Worm (Caenorhabditis elegans) whole organism, midembryonic: ENCODE results near the gene clec-36.

Source experiments
- T22C8.4 ChIP-seq: fragments of 200-800 bp; sonication (Bioruptor generic); IDR thresholded peaks from 2 replicates; pipeline ENCODE4 v1.3.6; 2022; ENCODE audit warnings: missing genetic modification characterization, missing compliant biosample characterization
- cog-1 ChIP-seq: sonication (generic microtip); optimal IDR thresholded peaks from 2 replicates; lab custom pipeline; 2016; ENCODE audit warnings: missing genetic modification characterization, missing compliant biosample characterization
- flt-1 ChIP-seq: fragments of 200-800 bp; sonication (Bioruptor generic); IDR thresholded peaks from 2 replicates; pipeline ENCODE4 v1.3.6; 2022; ENCODE audit warnings: missing genetic modification characterization, missing compliant biosample characterization
- klf-2 ChIP-seq: fragments of 200-800 bp; sonication (Bioruptor generic); conservative IDR thresholded peaks from 2 replicates; pipeline ENCODE4 v1.3.6; 2022; ENCODE audit warnings: missing genetic modification reagents, missing genetic modification characterization, missing compliant biosample characterization
- med-1 ChIP-seq: sonication (generic microtip); optimal IDR thresholded peaks from 2 replicates; lab custom pipeline; 2017; ENCODE audit warnings: missing genetic modification characterization, mild to moderate bottlenecking, missing compliant biosample characterization, antibody characterized with exemption, missing genetic modification reagents; ENCODE audit not compliant: insufficient read depth
- ref-1 ChIP-seq: fragments of 200-800 bp; sonication (Bioruptor generic); conservative IDR thresholded peaks from 2 replicates; pipeline ENCODE4 v1.3.6; 2022; ENCODE audit warnings: missing genetic modification reagents, missing genetic modification characterization, missing compliant biosample characterization
- tab-1 ChIP-seq: fragments of 200-800 bp; sonication (Bioruptor generic); IDR thresholded peaks from 2 replicates; pipeline ENCODE4 v1.3.6; 2022; ENCODE audit warnings: missing genetic modification characterization, missing compliant biosample characterization
- ztf-23 ChIP-seq: fragments of 200-800 bp; sonication (Bioruptor generic); IDR thresholded peaks from 2 replicates; pipeline ENCODE4 v1.3.6; 2022; ENCODE audit warnings: missing genetic modification reagents, missing genetic modification characterization, missing compliant biosample characterization
- ztf-29 ChIP-seq: fragments of 200-800 bp; sonication (Bioruptor generic); IDR thresholded peaks from 2 replicates; pipeline ENCODE4 v1.3.6; 2022; ENCODE audit warnings: missing genetic modification reagents, missing genetic modification characterization, missing compliant biosample characterization

clec-36 gene

ce11 chrV:16804795-16805194, 43.6 kb downstream of the clec-36 start:
- TF ChIP-seq flt-1: no peak
- no peak for TF ChIP-seq tab-1 (GFP tag; lab: Robert Waterston, UW)
- no peak for TF ChIP-seq ztf-29 (GFP tag; lab: Robert Waterston, UW)
- no peak for TF ChIP-seq T22C8.4 (GFP tag; lab: Robert Waterston, UW)
- no peak for TF ChIP-seq ref-1 (GFP tag; lab: Robert Waterston, UW)
- TF ChIP-seq med-1: no peak
- TF ChIP-seq ztf-23 (GFP tag; lab: Robert Waterston, UW): no peak
- no peak for TF ChIP-seq klf-2 (GFP tag; lab: Robert Waterston, UW)
- no peak for TF ChIP-seq cog-1 (tag; lab: Kevin White, UChicago)

ce11 chrV:16802572-16802971, 45.8 kb downstream of the clec-36 start, which contains the start of gene cand-1:
Gene cand-1 (plus strand): TSS chrV:16802872.
- TF ChIP-seq med-1 (no peak), T22C8.4 (GFP tag; lab: Robert Waterston, UW) (no peak), flt-1 (no peak), tab-1 (GFP tag; lab: Robert Waterston, UW) (no peak), cog-1 (tag; lab: Kevin White, UChicago) (no peak), ztf-23 (GFP tag; lab: Robert Waterston, UW) (no peak), ztf-29 (GFP tag; lab: Robert Waterston, UW) (no peak), ref-1 (GFP tag; lab: Robert Waterston, UW) (no peak), klf-2 (GFP tag; lab: Robert Waterston, UW) (no peak)

ce11 chrV:16800484-16800883, 47.9 kb downstream of the clec-36 start:
- no peak for TF ChIP-seq klf-2 (GFP tag; lab: Robert Waterston, UW)
- no peak for TF ChIP-seq T22C8.4 (GFP tag; lab: Robert Waterston, UW)
- no peak for TF ChIP-seq ref-1 (GFP tag; lab: Robert Waterston, UW)
- no peak for TF ChIP-seq cog-1 (tag; lab: Kevin White, UChicago)
- TF ChIP-seq ztf-23 (GFP tag; lab: Robert Waterston, UW): no peak
- no peak for TF ChIP-seq med-1
- TF ChIP-seq tab-1 (GFP tag; lab: Robert Waterston, UW): no peak
- no peak for TF ChIP-seq ztf-29 (GFP tag; lab: Robert Waterston, UW)
- no peak for TF ChIP-seq flt-1
